Fruit fly (Drosophila melanogaster) whole organism, wandering third instar larva: ENCODE results near the gene CoRest.
A peak's percentile ranks its signal among the peaks of the same experiment; 100 is the strongest.

ENCODE experiments used
- Abd-B ChIP-seq: fragments of >200 bp; optimal IDR thresholded peaks from 2 replicates; lab custom pipeline; 2017; ENCODE audit warnings: missing biosample characterization, missing genetic modification characterization
- CG32264 ChIP-seq: fragments of 200-800 bp; sonication (Bioruptor generic); optimal IDR thresholded peaks from 2 replicates; lab custom pipeline; 2016; ENCODE audit warnings: missing biosample characterization, missing genetic modification characterization
- CrebA ChIP-seq: fragments of 200-800 bp; sonication (Bioruptor generic); optimal IDR thresholded peaks from 2 replicates; lab custom pipeline; 2016; ENCODE audit warnings: missing biosample characterization, mild to moderate bottlenecking, missing genetic modification characterization, borderline replicate concordance
- Dfd ChIP-seq: fragments of >200 bp; optimal IDR thresholded peaks from 2 replicates; lab custom pipeline; 2017; ENCODE audit warnings: missing biosample characterization, missing genetic modification characterization
- Dif ChIP-seq: fragments of 200-275, 200-300 bp; sonication (Bioruptor generic); optimal IDR thresholded peaks from 2 replicates; lab custom pipeline; 2018; ENCODE audit warnings: missing biosample characterization, missing genetic modification characterization; ENCODE audit not compliant: partially characterized antibody
- GATAd ChIP-seq: sonication (Bioruptor generic); optimal IDR thresholded peaks from 2 replicates; lab custom pipeline; 2016; ENCODE audit warnings: missing biosample characterization, missing genetic modification characterization
- HLH106 ChIP-seq: fragments of 200-800 bp; optimal IDR thresholded peaks from 3 replicates; lab custom pipeline; 2019; ENCODE audit warnings: missing biosample characterization, mild to moderate bottlenecking, missing genetic modification characterization, moderate library complexity
- Hnf4 ChIP-seq: fragments of 200-800 bp; sonication (Bioruptor generic); optimal IDR thresholded peaks from 2 replicates; lab custom pipeline; 2016; ENCODE audit warnings: missing biosample characterization, mild to moderate bottlenecking, missing genetic modification characterization
- Hr78 ChIP-seq: fragments of >200 bp; optimal IDR thresholded peaks from 2 replicates; lab custom pipeline; 2017; ENCODE audit warnings: missing biosample characterization, missing genetic modification characterization
- Hr83 ChIP-seq: fragments of 200-300 bp; sonication (Bioruptor generic); optimal IDR thresholded peaks from 2 replicates; lab custom pipeline; 2016; ENCODE audit warnings: missing biosample characterization, mild to moderate bottlenecking, missing genetic modification characterization, moderate library complexity; ENCODE audit not compliant: poor library complexity, severe bottlenecking
- Mio ChIP-seq: sonication (Bioruptor generic); optimal IDR thresholded peaks from 2 replicates; lab custom pipeline; 2016; ENCODE audit warnings: missing biosample characterization, missing genetic modification characterization
- Myc ChIP-seq: fragments of >200 bp; optimal IDR thresholded peaks from 2 replicates; lab custom pipeline; 2017
- N ChIP-seq: fragments of >200 bp; optimal IDR thresholded peaks from 2 replicates; lab custom pipeline; 2018; ENCODE audit warnings: missing biosample characterization, missing external identifiers, missing genetic modification characterization
- OdsH ChIP-seq: fragments of 200-800 bp; sonication (Bioruptor generic); optimal IDR thresholded peaks from 2 replicates; lab custom pipeline; 2016; ENCODE audit warnings: missing biosample characterization, mild to moderate bottlenecking, missing genetic modification characterization
- Rel ChIP-seq, 2 experiments: fragments of 200-800 bp; sonication (Bioruptor generic) in 1 of 2; optimal IDR thresholded peaks; 2 replicates in 1 of 2; 3 replicates in 1 of 2; lab custom pipeline; 2016 to 2019; ENCODE audit warnings: mild to moderate bottlenecking in 2 of 2, missing biosample characterization in 2 of 2, missing genetic modification characterization in 2 of 2, moderate library complexity in 1 of 2
- Vsx2 ChIP-seq: fragments of 200-300, 225-300 bp; sonication (Bioruptor generic); optimal IDR thresholded peaks from 2 replicates; lab custom pipeline; 2018; ENCODE audit warnings: missing biosample characterization, missing genetic modification characterization; ENCODE audit not compliant: partially characterized antibody
- brk ChIP-seq: fragments of 200-800 bp; sonication (Bioruptor generic); optimal IDR thresholded peaks from 2 replicates; lab custom pipeline; 2016; ENCODE audit warnings: missing biosample characterization, mild to moderate bottlenecking, missing genetic modification characterization
- dl ChIP-seq, 2 experiments: fragments of 175-275, 200-275 bp in 1 of 2; fragments of 200-275 bp in 1 of 2; sonication (Bioruptor generic); optimal IDR thresholded peaks; lab custom pipeline; 2018; ENCODE audit warnings: mild to moderate bottlenecking in 2 of 2, missing biosample characterization in 2 of 2, missing genetic modification characterization in 2 of 2, moderate library complexity in 2 of 2; ENCODE audit not compliant: partially characterized antibody in 2 of 2, insufficient read depth in 1 of 2
- dmrt93B ChIP-seq: fragments of 200-800 bp; sonication (Bioruptor generic); optimal IDR thresholded peaks from 2 replicates; lab custom pipeline; 2018; ENCODE audit warnings: missing biosample characterization, mild to moderate bottlenecking, missing genetic modification characterization
- ey ChIP-seq: fragments of 200-800 bp; sonication (Bioruptor generic); optimal IDR thresholded peaks from 2 replicates; lab custom pipeline; 2016; ENCODE audit warnings: missing biosample characterization, missing genetic modification characterization
- foxo ChIP-seq, 2 experiments: fragments of 200-800 bp; sonication (Bioruptor generic); optimal IDR thresholded peaks; 2 replicates in 1 of 2; 3 replicates in 1 of 2; lab custom pipeline; 2016 to 2017; ENCODE audit warnings: missing biosample characterization in 2 of 2, missing genetic modification characterization in 2 of 2
- fru ChIP-seq: fragments of 200-800 bp; sonication (Bioruptor generic); optimal IDR thresholded peaks from 3 replicates; lab custom pipeline; 2016; ENCODE audit warnings: missing biosample characterization, mild to moderate bottlenecking, missing genetic modification characterization
- h ChIP-seq: fragments of 200-800 bp; sonication (Bioruptor generic); optimal IDR thresholded peaks from 3 replicates; lab custom pipeline; 2016; ENCODE audit warnings: missing biosample characterization, mild to moderate bottlenecking, missing genetic modification characterization
- pan ChIP-seq: fragments of >200 bp; optimal IDR thresholded peaks from 2 replicates; lab custom pipeline; 2017
- rgr ChIP-seq: fragments of 200-800 bp; sonication (Bioruptor generic); optimal IDR thresholded peaks from 3 replicates; lab custom pipeline; 2016; ENCODE audit warnings: missing biosample characterization, mild to moderate bottlenecking, missing genetic modification characterization
- sage ChIP-seq: fragments of 200-800 bp; sonication (Bioruptor generic); optimal IDR thresholded peaks from 2 replicates; lab custom pipeline; 2016; ENCODE audit warnings: missing biosample characterization, mild to moderate bottlenecking, missing genetic modification characterization
- sv ChIP-seq: fragments of 200-800 bp; sonication (Bioruptor generic); optimal IDR thresholded peaks from 3 replicates; lab custom pipeline; 2016; ENCODE audit warnings: missing biosample characterization, missing genetic modification characterization
- tai ChIP-seq: sonication (Bioruptor generic); optimal IDR thresholded peaks from 2 replicates; lab custom pipeline; 2016; ENCODE audit warnings: missing biosample characterization, missing genetic modification characterization
- usp ChIP-seq: fragments of >200 bp; optimal IDR thresholded peaks from 2 replicates; lab custom pipeline; 2017; ENCODE audit warnings: missing biosample characterization, missing genetic modification characterization
- woc ChIP-seq: sonication (Bioruptor generic); optimal IDR thresholded peaks from 2 replicates; lab custom pipeline; 2016; ENCODE audit warnings: missing biosample characterization, mild to moderate bottlenecking, missing genetic modification characterization

Gene CoRest

dm6 chrX:19505334-19506185, 16.2 kb upstream of the CoRest start (continued):
- TF ChIP-seq Dfd (GFP tag; lab: Kevin White, UChicago) (no peak), dl (GFP tag; optimal IDR thresholded peaks at IDR 0.05; lab: Kevin White, UChicago; ENCODE audit: insufficient read depth in 1 of 2, partially characterized antibody in 2 of 2) (no peak), Rel (GFP tag; optimal IDR thresholded peaks at IDR 0.05; lab: Kevin White, UChicago) (no peak), Rel (tag; optimal IDR thresholded peaks at IDR 0.05; lab: Kevin White, UChicago) (peak; percentile 77), foxo (GFP tag; optimal IDR thresholded peaks at IDR 0.05; lab: Kevin White, UChicago) (peak in 1 of 2 experiments; percentile 51), Dif (GFP tag; lab: Kevin White, UChicago) (no peak), ey (GFP tag; lab: Kevin White, UChicago) (peak; percentile 29), fru (GFP tag; lab: Kevin White, UChicago) (peak; percentile 46), rgr (GFP tag; lab: Kevin White, UChicago) (peak; percentile 37), pan (lab: Kevin White, UChicago) (no peak), Vsx2 (GFP tag; lab: Kevin White, UChicago) (no peak)

dm6 chrX:19510204-19510603, 11.5 kb upstream of the CoRest start:
- no peak for TF ChIP-seq dl (GFP tag; optimal IDR thresholded peaks at IDR 0.05; lab: Kevin White, UChicago; ENCODE audit: insufficient read depth in 1 of 2, partially characterized antibody in 2 of 2)
- TF ChIP-seq CrebA: no peak
- TF ChIP-seq h (GFP tag; lab: Kevin White, UChicago): no peak
- TF ChIP-seq rgr (GFP tag; lab: Kevin White, UChicago): no peak
- no peak for TF ChIP-seq OdsH (GFP tag; lab: Kevin White, UChicago)
- TF ChIP-seq N: no peak
- TF ChIP-seq fru (GFP tag; lab: Kevin White, UChicago): no peak
- TF ChIP-seq, all 38 proteins: peak for 0

- TF ChIP-seq pan (lab: Kevin White, UChicago) (no peak), tai (GFP tag; lab: Kevin White, UChicago) (no peak), Abd-B (GFP tag; lab: Kevin White, UChicago) (no peak), fru (GFP tag; lab: Kevin White, UChicago) (no peak), Mio (GFP tag; lab: Kevin White, UChicago) (no peak), CrebA (no peak), Hnf4 (GFP tag; lab: Kevin White, UChicago) (no peak), Dfd (GFP tag; lab: Kevin White, UChicago) (no peak), dl (GFP tag; optimal IDR thresholded peaks at IDR 0.05; lab: Kevin White, UChicago; ENCODE audit: insufficient read depth in 1 of 2, partially characterized antibody in 2 of 2) (no peak), Vsx2 (GFP tag; lab: Kevin White, UChicago) (no peak), ey (GFP tag; lab: Kevin White, UChicago) (no peak), GATAd (GFP tag; lab: Kevin White, UChicago) (no peak), woc (GFP tag; lab: Kevin White, UChicago) (no peak), brk (GFP tag; lab: Kevin White, UChicago) (no peak), dmrt93B (no peak), Myc (lab: Kevin White, UChicago) (no peak), CG32264 (no peak), usp (no peak)
Observed at dm6 chrX:19520376-19520775, 1.4 kb upstream of the CoRest start.

- TF ChIP-seq ey (GFP tag; lab: Kevin White, UChicago): no peak
- TF ChIP-seq tai (GFP tag; lab: Kevin White, UChicago): no peak
- TF ChIP-seq sage (GFP tag; lab: Kevin White, UChicago): no peak
- TF ChIP-seq Hr83 (GFP tag; lab: Kevin White, UChicago): no peak
- no peak for TF ChIP-seq fru (GFP tag; lab: Kevin White, UChicago)
- TF ChIP-seq CG32264: no peak
- TF ChIP-seq Hr78 (GFP tag; lab: Kevin White, UChicago): no peak
- TF ChIP-seq rgr (GFP tag; lab: Kevin White, UChicago): no peak
- no peak for TF ChIP-seq HLH106
- TF ChIP-seq sv (GFP tag; lab: Kevin White, UChicago): no peak
- TF ChIP-seq usp: no peak
Observed at dm6 chrX:19520888-19521287, 841 bp upstream of the CoRest start.
